Fruit fly (Drosophila melanogaster): ENCODE results near the gene CG11106.

DNA sequence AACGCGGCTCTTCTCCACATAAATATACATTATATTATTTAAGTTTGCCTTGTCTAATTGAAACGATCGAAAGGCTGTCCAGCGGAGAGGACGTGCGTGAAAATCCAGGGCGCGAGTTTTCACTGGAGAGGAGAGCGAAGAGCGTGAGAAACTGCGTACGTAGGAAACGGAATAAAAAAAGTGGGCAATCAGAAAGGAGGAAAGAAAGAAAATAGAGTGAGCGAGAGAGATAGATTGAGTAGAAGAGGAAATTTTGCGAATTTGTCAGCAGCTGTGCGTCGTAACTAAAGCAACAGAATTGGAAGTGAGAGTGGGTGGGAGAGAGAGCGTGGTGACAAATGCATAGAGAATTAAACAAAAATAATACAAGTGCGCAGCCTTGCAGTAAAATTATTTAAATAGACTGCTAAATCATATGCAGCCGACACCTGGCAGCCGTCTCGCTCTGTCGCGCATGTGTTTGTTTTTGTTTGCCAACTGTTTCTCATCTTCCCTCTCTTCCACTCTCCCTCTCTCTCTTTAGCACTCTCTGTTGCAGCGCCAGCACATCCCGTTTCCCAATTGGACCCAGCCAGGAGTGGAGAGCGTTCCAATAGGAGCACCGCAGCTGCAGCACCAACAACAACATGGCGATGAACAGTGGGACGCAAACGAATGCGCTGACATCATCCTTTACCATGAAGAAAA is 47.4 kb upstream of the CG11106 start:
- TF ChIP-seq CG1603 (tag; optimal IDR thresholded peaks at IDR 0.05) (no peak), Doc2 (GFP tag; IDR thresholded peaks at IDR 0.05) (no peak), CTCF (GFP tag; optimal IDR thresholded peaks at IDR 0.05) (no peak), aop (GFP tag; IDR thresholded peaks at IDR 0.05) (no peak), slou (GFP tag; optimal IDR thresholded peaks at IDR 0.05) (no peak), kah (GFP tag; optimal IDR thresholded peaks at IDR 0.05) (peak; percentile 9), Six4 (GFP tag; optimal IDR thresholded peaks at IDR 0.05) (no peak), NK7.1 (GFP tag; optimal IDR thresholded peaks at IDR 0.05) (no peak), br (optimal IDR thresholded peaks at IDR 0.05) (no peak), Poxn (GFP tag; IDR thresholded peaks at IDR 0.05) (no peak)

All from whole organism, embryonic.